Worm (Caenorhabditis elegans): ENCODE measurements around the gene C01G12.9.

The C01G12.9 gene

DNA sequence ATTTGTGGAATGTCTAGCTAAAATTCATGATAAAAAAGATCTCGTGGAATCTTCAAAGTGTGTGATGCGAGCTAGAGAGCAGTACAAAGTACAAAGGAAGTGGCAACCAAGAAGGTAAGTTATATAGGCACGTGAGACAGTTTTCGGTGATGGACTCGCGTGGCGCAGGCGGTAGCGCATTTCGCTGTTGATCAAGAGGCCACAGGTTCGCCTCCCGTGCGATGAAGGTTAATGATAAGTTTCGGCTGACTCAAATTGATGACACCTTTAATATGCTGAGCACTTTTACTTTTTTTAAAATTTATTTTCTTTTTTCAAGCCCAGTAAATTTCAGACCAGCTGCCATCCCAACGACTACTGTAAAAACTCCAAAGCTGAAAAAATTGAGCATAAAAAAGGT is 38.1 kb downstream of the C01G12.9 start (continued):
- TF ChIP-seq K12H6.12 (tag; optimal IDR thresholded peaks at IDR 0.05) (no peak), let-526 (GFP tag; IDR thresholded peaks at IDR 0.05) (no peak), nhr-120 (GFP tag; IDR thresholded peaks at IDR 0.05) (0 out of 2 replicates have a peak, but pooled peaks have one; percentile 68), ztf-6 (GFP tag; IDR thresholded peaks at IDR 0.05) (0 out of 2 replicates have a peak, but pooled peaks have one; percentile 67), attf-5 (GFP tag; optimal IDR thresholded peaks at IDR 0.05) (peak; percentile 49), nfya-2 (GFP tag; IDR thresholded peaks at IDR 0.05) (no peak), pha-4 (tag; optimal IDR thresholded peaks at IDR 0.05) (no peak), nfya-1 (tag; optimal IDR thresholded peaks at IDR 0.05; ENCODE audit: borderline replicate concordance, insufficient read depth) (no peak), let-607 (tag; optimal IDR thresholded peaks at IDR 0.05) (peak in 1 of 2 experiments; percentile 26), tbx-9 (tag; optimal IDR thresholded peaks at IDR 0.05; ENCODE audit: borderline replicate concordance) (no peak), dpl-1 (GFP tag; optimal IDR thresholded peaks at IDR 0.05) (no peak), ztf-28 (GFP tag; IDR thresholded peaks at IDR 0.05) (peak; percentile 50; the same call in 1 of the 2 replicates), B0035.1 (tag; optimal IDR thresholded peaks at IDR 0.05) (no peak), tlf-1 (GFP tag; optimal IDR thresholded peaks at IDR 0.05) (peak; percentile 21), madf-8 (GFP tag; conservative IDR thresholded peaks at IDR 0.05) (no peak; the same call in 1 of the 2 replicates), hlh-12 (tag; optimal IDR thresholded peaks at IDR 0.05) (peak; percentile 73), T07F8.4 (tag; optimal IDR thresholded peaks at IDR 0.05) (peak; percentile 67), F10E7.11 (tag; optimal IDR thresholded peaks at IDR 0.05) (no peak), mcd-1 (GFP tag; IDR thresholded peaks at IDR 0.05) (peak; percentile 55), K11D2.4 (GFP tag; IDR thresholded peaks at IDR 0.05) (0 out of 2 replicates have a peak, but pooled peaks have one; percentile 50), mxl-1 (tag; optimal IDR thresholded peaks at IDR 0.05) (peak; percentile 87), Y53F4B.3 (GFP tag; IDR thresholded peaks at IDR 0.05) (no peak), Y56A3A.18 (GFP tag; IDR thresholded peaks at IDR 0.05) (0 out of 2 replicates have a peak, but pooled peaks have one; percentile 41), F52B5.7 (tag; optimal IDR thresholded peaks at IDR 0.05) (peak; percentile 74), B0336.3 (GFP tag; IDR thresholded peaks at IDR 0.05) (0 out of 2 replicates have a peak, but pooled peaks have one; percentile 44), ztf-26 (tag; optimal IDR thresholded peaks at IDR 0.05) (peak; percentile 54), rcor-1 (GFP tag; IDR thresholded peaks at IDR 0.05) (peak; percentile 62), F22D6.2 (tag; optimal IDR thresholded peaks at IDR 0.05) (no peak), lin-35 (GFP tag; optimal IDR thresholded peaks at IDR 0.05) (no peak), F39B2.1 (GFP tag; IDR thresholded peaks at IDR 0.05) (no peak), ceh-58 (GFP tag; IDR thresholded peaks at IDR 0.05) (no peak), T26A5.8 (tag; optimal IDR thresholded peaks at IDR 0.05) (no peak), ets-4 (GFP tag; optimal IDR thresholded peaks at IDR 0.05) (peak; percentile 20), egrh-3 (GFP tag; IDR thresholded peaks at IDR 0.05) (0 out of 2 replicates have a peak, but pooled peaks have one; percentile 30), B0261.1 (tag; optimal IDR thresholded peaks at IDR 0.05) (peak; percentile 75), madf-3 (GFP tag; IDR thresholded peaks at IDR 0.05) (no peak), sea-2 (GFP tag; IDR thresholded peaks at IDR 0.05) (no peak), zfh-2 (GFP tag; conservative IDR thresholded peaks at IDR 0.05) (no peak), Y53G8AR.9 (GFP tag; conservative IDR thresholded peaks at IDR 0.05) (peak; percentile 57; the same call in 1 of the 2 replicates), him-1 (tag; optimal IDR thresholded peaks at IDR 0.05) (peak; percentile 64), snpc-3.4 (tag; optimal IDR thresholded peaks at IDR 0.05) (peak; percentile 55), unc-130 (GFP tag; optimal IDR thresholded peaks at IDR 0.05) (peak; percentile 36), unc-62 (GFP tag; optimal IDR thresholded peaks at IDR 0.05) (no peak), ceh-100 (GFP tag; IDR thresholded peaks at IDR 0.05) (no peak), ekl-4 (GFP tag; IDR thresholded peaks at IDR 0.05) (peak; percentile 69; the same call in 1 of the 2 replicates), ZK185.1 (tag; optimal IDR thresholded peaks at IDR 0.05; ENCODE audit: poor library complexity, severe bottlenecking) (peak; percentile 66), F55B11.4 (tag; optimal IDR thresholded peaks at IDR 0.05; ENCODE audit: borderline replicate concordance, insufficient read depth) (no peak), mes-4 (tag; optimal IDR thresholded peaks at IDR 0.05) (peak; percentile 68)
